Fruit fly (Drosophila melanogaster) whole organism, embryonic: ENCODE measurements around the gene CG31875.

ENCODE experiments used
- Aef1 ChIP-seq: fragments of 200-800 bp; sonication (Bioruptor generic); IDR thresholded peaks from 3 replicates; pipeline ENCODE4 v1.3.6; 2022; ENCODE audit warnings: missing biosample characterization, missing genetic modification characterization
- Atf-2 ChIP-seq: fragments of 200-800 bp; sonication (Bioruptor generic); optimal IDR thresholded peaks from 2 replicates; lab custom pipeline; 2016; ENCODE audit warnings: missing biosample characterization, missing genetic modification characterization
- Blimp-1 ChIP-seq: fragments of 200-800 bp; sonication (Bioruptor generic); optimal IDR thresholded peaks from 3 replicates; lab custom pipeline; 2018; ENCODE audit warnings: missing biosample characterization, missing genetic modification characterization, mild to moderate bottlenecking, moderate library complexity, missing genetic modification reagents
- CG10147 ChIP-seq: fragments of 200-800 bp; sonication (Bioruptor generic); optimal IDR thresholded peaks from 2 replicates; lab custom pipeline; 2019; ENCODE audit warnings: missing biosample characterization, mild to moderate bottlenecking, missing genetic modification characterization, moderate library complexity
- CG10321 ChIP-seq: fragments of 200-800 bp; sonication (Bioruptor generic); IDR thresholded peaks from 2 replicates; pipeline ENCODE4 v1.3.6; 2022; ENCODE audit warnings: missing biosample characterization, missing genetic modification characterization
- CG10431 ChIP-seq: fragments of 200-800 bp; sonication (Bioruptor generic); optimal IDR thresholded peaks from 3 replicates; lab custom pipeline; 2018; ENCODE audit warnings: missing biosample characterization, mild to moderate bottlenecking, missing genetic modification characterization
- CG11560 ChIP-seq: fragments of 200-800 bp; sonication (Bioruptor generic); IDR thresholded peaks from 3 replicates; pipeline ENCODE4 v1.3.6; 2022; ENCODE audit warnings: missing biosample characterization, missing genetic modification characterization
- CG11696 ChIP-seq: fragments of 200-800 bp; sonication (Bioruptor generic); IDR thresholded peaks from 2 replicates; pipeline ENCODE4 v1.3.6; 2022; ENCODE audit warnings: missing biosample characterization, missing genetic modification characterization
- CG13624 ChIP-seq: fragments of 200-800 bp; sonication (Bioruptor generic); optimal IDR thresholded peaks from 2 replicates; lab custom pipeline; 2016; ENCODE audit warnings: missing biosample characterization, missing genetic modification characterization
- CG14860 ChIP-seq: fragments of 200-800 bp; sonication (Bioruptor generic); IDR thresholded peaks from 3 replicates; pipeline ENCODE4 v1.3.6; 2022; ENCODE audit warnings: missing biosample characterization, missing genetic modification characterization; ENCODE audit not compliant: partially characterized antibody
- CG15073 ChIP-seq: fragments of 200-800 bp; sonication (Bioruptor generic); optimal IDR thresholded peaks from 2 replicates; lab custom pipeline; 2016; ENCODE audit warnings: missing biosample characterization, missing genetic modification characterization
- CG15269 ChIP-seq: fragments of 200-800 bp; sonication (Bioruptor generic); optimal IDR thresholded peaks from 2 replicates; lab custom pipeline; 2018; ENCODE audit warnings: missing biosample characterization, mild to moderate bottlenecking, missing genetic modification characterization, moderate library complexity
- CG1832 ChIP-seq: fragments of 200-800 bp; sonication (Bioruptor generic); optimal IDR thresholded peaks from 2 replicates; lab custom pipeline; 2017; ENCODE audit warnings: missing biosample characterization, mild to moderate bottlenecking, missing genetic modification characterization, inconsistent platforms
- CG30431 ChIP-seq: fragments of 200-800 bp; sonication (Bioruptor generic); optimal IDR thresholded peaks from 2 replicates; lab custom pipeline; 2017; ENCODE audit warnings: missing biosample characterization, missing genetic modification characterization
- CG3847 ChIP-seq: fragments of 200-800 bp; sonication (Bioruptor generic); IDR thresholded peaks from 2 replicates; pipeline ENCODE4 v1.3.6; 2022; ENCODE audit warnings: missing biosample characterization, missing genetic modification characterization
- CG4404 ChIP-seq: fragments of 200-800 bp; sonication (Bioruptor generic); IDR thresholded peaks from 2 replicates; pipeline ENCODE4 v1.3.6; 2022; ENCODE audit warnings: missing biosample characterization, missing genetic modification characterization
- CG6791 ChIP-seq: fragments of 200-800 bp; sonication (Bioruptor generic); IDR thresholded peaks from 3 replicates; pipeline ENCODE4 v1.3.6; 2022; ENCODE audit warnings: missing biosample characterization, missing genetic modification characterization; ENCODE audit not compliant: partially characterized antibody
- CG7928 ChIP-seq: fragments of 200-800 bp; sonication (Bioruptor generic); optimal IDR thresholded peaks from 2 replicates; lab custom pipeline; 2017; ENCODE audit warnings: missing biosample characterization, mild to moderate bottlenecking, missing genetic modification characterization
- CG9797 ChIP-seq: fragments of 200-800 bp; sonication (Bioruptor generic); optimal IDR thresholded peaks from 3 replicates; lab custom pipeline; 2018; ENCODE audit warnings: missing biosample characterization, mild to moderate bottlenecking, missing genetic modification characterization
- D19A ChIP-seq: fragments of 200-800 bp; optimal IDR thresholded peaks from 3 replicates; lab custom pipeline; 2019; ENCODE audit warnings: missing biosample characterization, mild to moderate bottlenecking, missing genetic modification characterization, moderate library complexity
- Doc2 ChIP-seq: fragments of 200-800 bp; sonication (Bioruptor generic); IDR thresholded peaks from 2 replicates; pipeline ENCODE4 v1.3.6; 2022; ENCODE audit warnings: missing biosample characterization, missing genetic modification characterization
- Doc3 ChIP-seq: fragments of 200-800 bp; sonication (Bioruptor generic); IDR thresholded peaks from 3 replicates; pipeline ENCODE4 v1.3.6; 2022; ENCODE audit warnings: missing biosample characterization, missing genetic modification characterization; ENCODE audit not compliant: partially characterized antibody
- Fer1 ChIP-seq: fragments of 200-800 bp; sonication (Bioruptor generic); optimal IDR thresholded peaks from 2 replicates; lab custom pipeline; 2017; ENCODE audit warnings: missing biosample characterization, mild to moderate bottlenecking, missing genetic modification characterization
- Hmx ChIP-seq: fragments of 200-800 bp; sonication (Bioruptor generic); optimal IDR thresholded peaks from 2 replicates; lab custom pipeline; 2016; ENCODE audit warnings: missing biosample characterization, missing genetic modification characterization
- Hr39 ChIP-seq: fragments of >200 bp; optimal IDR thresholded peaks from 2 replicates; lab custom pipeline; 2017
- Med ChIP-seq: fragments of 200-800 bp; sonication (Bioruptor generic); peaks from one replicate; lab custom pipeline; 2016; ENCODE audit warnings: missing biosample characterization, missing genetic modification characterization, mild to moderate bottlenecking, inconsistent platforms, moderate library complexity
- Myb ChIP-seq: fragments of 200-800 bp; sonication (Bioruptor generic); optimal IDR thresholded peaks from 2 replicates; lab custom pipeline; 2016; ENCODE audit warnings: missing biosample characterization, missing genetic modification characterization
- Neu2 ChIP-seq: fragments of 200-800 bp; sonication (Bioruptor generic); optimal IDR thresholded peaks from 3 replicates; lab custom pipeline; 2016; ENCODE audit warnings: missing biosample characterization, missing genetic modification characterization, borderline replicate concordance
- Nf-YA ChIP-seq: fragments of 200-800 bp; sonication (Bioruptor generic); IDR thresholded peaks from 2 replicates; pipeline ENCODE4 v1.3.6; 2022; ENCODE audit warnings: missing biosample characterization, missing genetic modification characterization
- Nf-YC ChIP-seq: fragments of 200-800 bp; optimal IDR thresholded peaks from 3 replicates; lab custom pipeline; 2019; ENCODE audit warnings: missing biosample characterization, mild to moderate bottlenecking, missing genetic modification characterization, moderate library complexity
- NfI ChIP-seq: fragments of 200-800 bp; sonication (Bioruptor generic); optimal IDR thresholded peaks from 3 replicates; lab custom pipeline; 2018; ENCODE audit warnings: missing biosample characterization, mild to moderate bottlenecking, missing genetic modification characterization, moderate library complexity
- Sox102F ChIP-seq: fragments of 200-800 bp; sonication (Bioruptor generic); optimal IDR thresholded peaks from 2 replicates; lab custom pipeline; 2018; ENCODE audit warnings: missing biosample characterization, mild to moderate bottlenecking, missing genetic modification characterization, moderate library complexity
- Spps ChIP-seq: fragments of 200-800 bp; sonication (Bioruptor generic); optimal IDR thresholded peaks from 2 replicates; lab custom pipeline; 2018; ENCODE audit warnings: missing biosample characterization, mild to moderate bottlenecking, missing genetic modification characterization
- Sry-δ ChIP-seq: fragments of 200-800 bp; sonication (Bioruptor generic); optimal IDR thresholded peaks from 2 replicates; lab custom pipeline; 2016; ENCODE audit warnings: missing biosample characterization, missing genetic modification characterization
- Xbp1 ChIP-seq: fragments of 200-800 bp; sonication (Bioruptor generic); optimal IDR thresholded peaks from 3 replicates; lab custom pipeline; 2016; ENCODE audit warnings: missing biosample characterization, mild to moderate bottlenecking, missing genetic modification characterization
- ap ChIP-seq: fragments of 200-800 bp; sonication (Bioruptor generic); IDR thresholded peaks from 2 replicates; pipeline ENCODE4 v1.3.6; 2022; ENCODE audit warnings: missing biosample characterization, missing genetic modification characterization
- ase ChIP-seq: fragments of 200-800 bp; sonication (Bioruptor generic); IDR thresholded peaks from 3 replicates; pipeline ENCODE4 v1.3.6; 2022; ENCODE audit warnings: missing biosample characterization, missing genetic modification characterization
- chn ChIP-seq: fragments of 200-800 bp; sonication (Bioruptor generic); optimal IDR thresholded peaks from 2 replicates; lab custom pipeline; 2016; ENCODE audit warnings: missing biosample characterization, missing genetic modification characterization
- da ChIP-seq: fragments of 200-800 bp; sonication (Bioruptor generic); optimal IDR thresholded peaks from 2 replicates; lab custom pipeline; 2016; ENCODE audit warnings: missing biosample characterization, missing genetic modification characterization
- dmrt99B ChIP-seq: fragments of 200-800 bp; sonication (Bioruptor generic); optimal IDR thresholded peaks from 2 replicates; lab custom pipeline; 2018; ENCODE audit warnings: missing biosample characterization, mild to moderate bottlenecking, missing genetic modification characterization, moderate library complexity
- gcm2 ChIP-seq: fragments of 200-800 bp; sonication (Bioruptor generic); optimal IDR thresholded peaks from 2 replicates; lab custom pipeline; 2016; ENCODE audit warnings: missing biosample characterization, missing genetic modification characterization
- kay ChIP-seq: fragments of 200-800 bp; sonication (Bioruptor generic); optimal IDR thresholded peaks from 2 replicates; lab custom pipeline; 2016; ENCODE audit warnings: missing biosample characterization, missing genetic modification characterization
- nmo ChIP-seq: fragments of 200-800 bp; sonication (Bioruptor generic); optimal IDR thresholded peaks from 2 replicates; lab custom pipeline; 2018; ENCODE audit warnings: missing biosample characterization, mild to moderate bottlenecking, missing genetic modification characterization, moderate library complexity
- onecut ChIP-seq: fragments of 200-800 bp; sonication (Bioruptor generic); IDR thresholded peaks from 2 replicates; pipeline ENCODE4 v1.3.6; 2022; ENCODE audit warnings: missing biosample characterization, missing genetic modification characterization
- prd ChIP-seq, 3 experiments: fragments of >200 bp in 2 of 3; fragments of 200-800 bp in 1 of 3; sonication (Bioruptor generic) in 1 of 3; optimal IDR thresholded peaks in 2 of 3; IDR thresholded peaks in 1 of 3; 2 replicates in 2 of 3; 3 replicates in 1 of 3; pipeline versions ENCODE4 v1.3.6 to Lab custom; 2017 to 2022; ENCODE audit warnings: missing biosample characterization in 1 of 3, missing genetic modification characterization in 1 of 3
- sens ChIP-seq: fragments of 200-800 bp; sonication (Bioruptor generic); peaks from one replicate; lab custom pipeline; 2016; ENCODE audit warnings: missing biosample characterization, missing genetic modification characterization
- sim ChIP-seq: fragments of 200-800 bp; sonication (Bioruptor generic); IDR thresholded peaks from 2 replicates; pipeline ENCODE4 v1.3.6; 2022; ENCODE audit warnings: missing biosample characterization, missing genetic modification characterization
- sna ChIP-seq: fragments of 200-800 bp; sonication (Bioruptor generic); IDR thresholded peaks from 2 replicates; pipeline ENCODE4 v1.3.6; 2022; ENCODE audit warnings: missing biosample characterization, missing genetic modification characterization; ENCODE audit not compliant: partially characterized antibody

Gene CG31875

DNA sequence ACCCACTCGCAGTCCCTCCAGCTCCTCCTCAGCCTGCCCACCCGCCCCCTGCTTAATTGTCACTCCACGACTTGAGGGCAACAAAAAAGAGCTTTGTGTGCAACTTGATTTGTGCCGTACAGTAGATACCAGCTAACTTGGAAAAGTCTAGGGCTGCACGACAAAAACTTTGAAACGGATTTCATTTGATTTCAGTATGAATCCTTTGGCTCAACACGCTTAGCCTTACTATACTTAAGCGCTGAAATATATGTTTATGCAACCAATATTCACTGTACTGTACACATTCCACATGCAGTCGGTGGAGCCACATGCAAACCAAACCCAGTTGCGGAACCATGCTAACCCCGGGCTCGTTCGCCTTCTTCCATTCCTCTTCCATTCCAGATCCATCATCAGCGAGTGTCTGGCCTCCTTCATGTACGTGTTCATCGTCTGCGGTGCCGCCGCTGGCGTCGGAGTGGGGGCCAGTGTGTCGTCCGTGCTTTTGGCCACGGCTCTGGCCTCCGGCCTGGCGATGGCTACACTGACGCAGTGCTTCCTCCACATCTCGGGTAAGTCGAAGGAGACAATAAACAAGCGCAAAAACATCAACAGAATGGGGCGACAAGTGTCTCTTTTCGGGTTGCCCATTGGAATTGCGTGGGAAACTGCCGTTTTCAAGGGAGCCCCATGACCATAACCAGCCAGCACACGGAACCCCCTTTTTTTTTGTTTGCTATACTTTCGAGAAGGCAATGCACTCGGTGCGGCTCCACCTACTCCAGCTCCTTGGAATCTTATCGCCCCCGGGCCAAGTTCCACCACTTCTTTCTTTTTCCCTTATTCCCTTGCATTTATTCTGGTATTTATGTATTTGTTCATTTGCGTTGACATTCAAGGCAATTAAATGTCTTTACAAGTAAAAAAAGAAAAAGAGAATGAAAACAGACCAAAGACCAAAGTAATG, 15.9 kb downstream of the CG31875 start (continued):
- TF ChIP-seq CG11696 (no peak), prd (optimal IDR thresholded peaks at IDR 0.05; lab: Kevin White, UChicago) (no peak), prd (GFP tag; IDR thresholded peaks at IDR 0.05; lab: Robert Waterston, UW) (peak; percentile 72; the same call in 2 of the 3 replicates), CG1832 (GFP tag; lab: Kevin White, UChicago) (no peak), CG10431 (GFP tag; lab: Kevin White, UChicago) (no peak), Sox102F (GFP tag; lab: Kevin White, UChicago) (peak; percentile 72), D19A (tag; lab: Kevin White, UChicago) (peak; percentile 54), CG30431 (peak; percentile 11), CG13624 (GFP tag; lab: Kevin White, UChicago) (no peak), Aef1 (peak; percentile 37; the same call in 1 of the 3 replicates), Hr39 (lab: Kevin White, UChicago) (no peak), CG15269 (tag; lab: Kevin White, UChicago) (no peak), Blimp-1 (GFP tag; lab: Kevin White, UChicago) (peak; percentile 78), CG9797 (GFP tag; lab: Kevin White, UChicago) (no peak), Med (peak; percentile 92), chn (GFP tag; lab: Kevin White, UChicago) (no peak), kay (GFP tag; lab: Kevin White, UChicago) (no peak), sna (GFP tag; lab: Robert Waterston, UW) (no peak), Nf-YA (GFP tag; lab: Robert Waterston, UW) (no peak), NfI (GFP tag; lab: Kevin White, UChicago) (peak; percentile 47), gcm2 (no peak), Xbp1 (GFP tag; lab: Kevin White, UChicago) (peak; percentile 54), nmo (GFP tag; lab: Kevin White, UChicago) (peak; percentile 76), Fer1 (GFP tag; lab: Kevin White, UChicago) (no peak), Nf-YC (tag; lab: Kevin White, UChicago) (no peak), Sry-δ (GFP tag; lab: Kevin White, UChicago) (no peak), dmrt99B (tag; lab: Kevin White, UChicago) (peak; percentile 71), CG10321 (GFP tag; lab: Robert Waterston, UW) (no peak), CG11560 (tag; lab: Robert Waterston, UW) (0 out of 3 replicates have a peak, but pooled peaks have one; percentile 11), Doc3 (GFP tag; lab: Robert Waterston, UW) (no peak), da (GFP tag; lab: Kevin White, UChicago) (no peak), Spps (peak; percentile 50), CG4404 (peak; percentile 36; the same call in 1 of the 2 replicates), Hmx (GFP tag; lab: Kevin White, UChicago) (no peak), Atf-2 (GFP tag; lab: Kevin White, UChicago) (no peak), CG14860 (no peak), CG15073 (GFP tag; lab: Kevin White, UChicago) (no peak), Doc2 (no peak), onecut (GFP tag; lab: Robert Waterston, UW) (peak; percentile 68), ase (GFP tag; lab: Robert Waterston, UW) (peak; percentile 76; the same call in 1 of the 3 replicates), CG10147 (GFP tag; lab: Kevin White, UChicago) (no peak), CG6791 (GFP tag; lab: Robert Waterston, UW) (no peak), CG7928 (no peak), ap (GFP tag; lab: Robert Waterston, UW) (peak; percentile 33; the same call in 1 of the 2 replicates), Myb (GFP tag; lab: Kevin White, UChicago) (no peak), Neu2 (GFP tag; lab: Kevin White, UChicago) (no peak), sim (GFP tag; lab: Robert Waterston, UW) (peak; percentile 59; the same call in 1 of the 2 replicates), sens (GFP tag; lab: Kevin White, UChicago) (peak; percentile 94), CG3847 (peak; percentile 32; the same call in 1 of the 2 replicates)
